Worm (Caenorhabditis elegans) whole organism, L4 larva: ENCODE results near the gene kcnl-1.

Source experiments
- ZK546.5 ChIP-seq, 2 experiments: sonication (generic microtip); optimal IDR thresholded peaks; 2 replicates each; lab custom pipeline; 2017; ENCODE audit warnings: missing biosample characterization in 2 of 2, missing genetic modification characterization in 2 of 2
- aha-1 ChIP-seq: fragments of 150-350 bp; peaks from one replicate; lab custom pipeline; 2014; ENCODE audit warnings: missing biosample characterization, missing genetic modification characterization
- ceh-82 ChIP-seq: sonication (generic microtip); optimal IDR thresholded peaks from 2 replicates; lab custom pipeline; 2017; ENCODE audit warnings: missing biosample characterization, missing genetic modification characterization
- daf-16 ChIP-seq, 3 experiments: sonication (generic microtip); optimal IDR thresholded peaks; 2 replicates each; lab custom pipeline; 2016 to 2017; ENCODE audit warnings: missing genetic modification characterization in 3 of 3, missing genetic modification reagents in 3 of 3, mild to moderate bottlenecking in 2 of 3, missing compliant biosample characterization in 2 of 3, missing biosample characterization in 1 of 3, moderate library complexity in 1 of 3
- egl-43 ChIP-seq: fragments of 200-800 bp; sonication (Bioruptor generic); IDR thresholded peaks from 2 replicates; pipeline ENCODE4 v1.3.6; 2022; ENCODE audit warnings: missing genetic modification reagents, missing genetic modification characterization, missing compliant biosample characterization
- fos-1 ChIP-seq: fragments of 150-350 bp; optimal IDR thresholded peaks from 2 replicates; lab custom pipeline; 2014; ENCODE audit warnings: missing biosample characterization, missing genetic modification characterization
- jun-1 ChIP-seq: fragments of 150-350 bp; optimal IDR thresholded peaks from 2 replicates; lab custom pipeline; 2014; ENCODE audit warnings: missing biosample characterization, missing genetic modification reagents, missing genetic modification characterization
- lin-1 ChIP-seq: fragments of 200-800 bp; sonication (Bioruptor generic); IDR thresholded peaks from 2 replicates; pipeline ENCODE4 v1.3.6; 2022; ENCODE audit warnings: missing genetic modification reagents, missing genetic modification characterization, missing compliant biosample characterization
- lin-39 ChIP-seq: fragments of 150-350 bp; optimal IDR thresholded peaks from 2 replicates; lab custom pipeline; 2014; ENCODE audit warnings: missing biosample characterization, missing genetic modification reagents, missing genetic modification characterization
- mep-1 ChIP-seq: fragments of 150-350 bp; sonication (generic microtip); optimal IDR thresholded peaks from 3 replicates; lab custom pipeline; 2014; ENCODE audit warnings: missing biosample characterization, missing genetic modification characterization
- pha-4 ChIP-seq, 2 experiments: fragments of 150-350 bp in 1 of 2; fragments of 200-800 bp in 1 of 2; sonication (Bioruptor generic) in 1 of 2; IDR thresholded peaks in 1 of 2; optimal IDR thresholded peaks in 1 of 2; 2 replicates each; pipeline versions ENCODE4 v1.3.6 to Lab custom; 2014 to 2022; ENCODE audit warnings: missing genetic modification characterization in 2 of 2, missing genetic modification reagents in 2 of 2, missing biosample characterization in 1 of 2, missing compliant biosample characterization in 1 of 2
- rbr-2 ChIP-seq: sonication (generic microtip); optimal IDR thresholded peaks from 2 replicates; lab custom pipeline; 2016; ENCODE audit warnings: missing genotype, missing genetic modification characterization, missing compliant biosample characterization
- unc-62 ChIP-seq, 3 experiments: fragments of 150-350 bp in 1 of 3; sonication (generic microtip); optimal IDR thresholded peaks in 2 of 3; peaks in 1 of 3; 1 replicate in 1 of 3; 2 replicates in 2 of 3; lab custom pipeline; 2014 to 2017; ENCODE audit warnings: missing biosample characterization in 3 of 3, missing genetic modification characterization in 3 of 3, missing genetic modification reagents in 3 of 3, missing genotype in 1 of 3

ce11 chrV:19640808-19641207 lies 75.6 kb downstream of the kcnl-1 start, which contains the start of gene Y43F8C.6:
- no peak for TF ChIP-seq ceh-82 (tag; lab: Kevin White, UChicago)
- no peak for TF ChIP-seq jun-1 (tag; lab: Kevin White, UChicago)
- TF ChIP-seq ZK546.5 (tag; optimal IDR thresholded peaks at IDR 0.05; lab: Kevin White, UChicago): no peak
- no peak for TF ChIP-seq lin-39 (tag; lab: Kevin White, UChicago)
- no peak for TF ChIP-seq fos-1 (tag; lab: Kevin White, UChicago)
- no peak for TF ChIP-seq mep-1 (tag; lab: Kevin White, UChicago)
- TF ChIP-seq pha-4 (GFP tag; IDR thresholded peaks at IDR 0.05; lab: Robert Waterston, UW): no peak
- no peak for TF ChIP-seq pha-4 (tag; optimal IDR thresholded peaks at IDR 0.05; lab: Kevin White, UChicago)
- TF ChIP-seq rbr-2: no peak
- TF ChIP-seq egl-43: no peak
- TF ChIP-seq daf-16 (GFP tag; optimal IDR thresholded peaks at IDR 0.05; lab: Kevin White, UChicago): no peak
- no peak for TF ChIP-seq daf-16 (tag; optimal IDR thresholded peaks at IDR 0.05; lab: Kevin White, UChicago)
- no peak for TF ChIP-seq aha-1 (tag; lab: Kevin White, UChicago)
- TF ChIP-seq unc-62 (GFP tag; optimal IDR thresholded peaks at IDR 0.05 in 1 of 2; lab: Kevin White, UChicago): no peak
- no peak for TF ChIP-seq unc-62 (tag; optimal IDR thresholded peaks at IDR 0.05; lab: Kevin White, UChicago)
- no peak for TF ChIP-seq lin-1 (GFP tag; lab: Robert Waterston, UW)
